Fruit fly (Drosophila melanogaster) whole organism, wandering third instar larva: Measurements from ENCODE around the gene CG12111.

Experiments
- Dfd ChIP-seq: fragments of >200 bp; optimal IDR thresholded peaks from 2 replicates; lab custom pipeline; 2017; ENCODE audit warnings: missing biosample characterization, missing genetic modification characterization
- Hr78 ChIP-seq: fragments of >200 bp; optimal IDR thresholded peaks from 2 replicates; lab custom pipeline; 2017; ENCODE audit warnings: missing biosample characterization, missing genetic modification characterization
- Mio ChIP-seq: sonication (Bioruptor generic); optimal IDR thresholded peaks from 2 replicates; lab custom pipeline; 2016; ENCODE audit warnings: missing biosample characterization, missing genetic modification characterization
- OdsH ChIP-seq: fragments of 200-800 bp; sonication (Bioruptor generic); optimal IDR thresholded peaks from 2 replicates; lab custom pipeline; 2016; ENCODE audit warnings: missing biosample characterization, mild to moderate bottlenecking, missing genetic modification characterization
- fru ChIP-seq: fragments of 200-800 bp; sonication (Bioruptor generic); optimal IDR thresholded peaks from 3 replicates; lab custom pipeline; 2016; ENCODE audit warnings: missing biosample characterization, mild to moderate bottlenecking, missing genetic modification characterization
- h ChIP-seq: fragments of 200-800 bp; sonication (Bioruptor generic); optimal IDR thresholded peaks from 3 replicates; lab custom pipeline; 2016; ENCODE audit warnings: missing biosample characterization, mild to moderate bottlenecking, missing genetic modification characterization
- pan ChIP-seq: fragments of >200 bp; optimal IDR thresholded peaks from 2 replicates; lab custom pipeline; 2017
- psq ChIP-seq: fragments of 200-800 bp; sonication (Bioruptor generic); optimal IDR thresholded peaks from 3 replicates; lab custom pipeline; 2017; ENCODE audit warnings: missing biosample characterization, mild to moderate bottlenecking, missing genetic modification characterization, moderate library complexity

DNA sequence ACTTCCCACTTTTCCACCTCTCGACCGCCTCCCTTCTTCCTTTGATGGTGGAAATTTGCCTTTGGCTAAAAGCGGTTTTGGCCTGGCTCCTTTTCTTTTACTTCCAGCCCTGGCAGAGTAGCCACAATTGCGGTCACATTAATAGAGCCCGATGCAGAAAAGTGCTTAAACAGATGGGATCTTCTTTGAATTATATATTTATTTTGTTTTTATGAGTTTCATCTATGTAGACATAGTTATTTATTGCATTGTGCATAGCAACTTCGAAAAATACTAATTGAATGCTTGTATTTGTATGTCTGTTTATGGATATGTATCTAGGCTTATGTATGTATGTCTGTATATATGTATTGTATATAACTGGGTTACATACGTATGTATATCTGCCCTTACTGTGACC lies 28.8 kb downstream of the CG12111 start:
- TF ChIP-seq Hr78 = no peak
- TF ChIP-seq OdsH = no peak
- peak; percentile 15 for TF ChIP-seq h (GFP tag; lab: Kevin White, UChicago)
- TF ChIP-seq Mio (GFP tag; lab: Kevin White, UChicago) = no peak
- TF ChIP-seq pan (lab: Kevin White, UChicago) = no peak
- no peak for TF ChIP-seq Dfd (GFP tag; lab: Kevin White, UChicago)
- TF ChIP-seq psq (GFP tag; lab: Kevin White, UChicago) = no peak
- peak; percentile 28 for TF ChIP-seq fru (GFP tag; lab: Kevin White, UChicago)
